Worm (Caenorhabditis elegans): ENCODE measurements around the gene Y39G8B.1.
A peak's percentile ranks its signal among the peaks of the same experiment; 100 is the strongest.

Gene Y39G8B.1

ce11 chrII:13991741-13992140 lies 18.1 kb upstream of the Y39G8B.1 start, which contains the start of gene Y39G8B.5:
Y39G8B.5 (minus strand) TSS chrII:13991841.
- TF ChIP-seq nhr-77 (tag; optimal IDR thresholded peaks at IDR 0.05) (no peak), unc-62 (GFP tag; optimal IDR thresholded peaks at IDR 0.05) (no peak), pqm-1 (tag; optimal IDR thresholded peaks at IDR 0.05) (no peak), eor-1 (tag; optimal IDR thresholded peaks at IDR 0.05) (no peak), elt-3 (tag; optimal IDR thresholded peaks at IDR 0.05) (no peak), nhr-28 (tag; optimal IDR thresholded peaks at IDR 0.05) (no peak), fos-1 (tag; optimal IDR thresholded peaks at IDR 0.05) (no peak), hmg-11 (tag; optimal IDR thresholded peaks at IDR 0.05) (no peak), nhr-25 (tag; optimal IDR thresholded peaks at IDR 0.05) (no peak), ceh-82 (tag; optimal IDR thresholded peaks at IDR 0.05) (no peak), nhr-237 (tag; optimal IDR thresholded peaks at IDR 0.05) (no peak), ceh-9 (tag; optimal IDR thresholded peaks at IDR 0.05) (no peak), nhr-43 (tag; optimal IDR thresholded peaks at IDR 0.05; ENCODE audit: poor library complexity, severe bottlenecking) (no peak), nhr-11 (tag; optimal IDR thresholded peaks at IDR 0.05) (no peak), elt-2 (tag; optimal IDR thresholded peaks at IDR 0.05) (no peak), nhr-76 (tag; optimal IDR thresholded peaks at IDR 0.05) (no peak), nhr-12 (tag; optimal IDR thresholded peaks at IDR 0.05) (no peak)

ce11 chrII:13984551-13984950 lies 10.9 kb upstream of the Y39G8B.1 start, which contains the start of gene sre-47:
sre-47 (minus strand) TSS chrII:13984651.
- TF ChIP-seq jun-1 (tag; optimal IDR thresholded peaks at IDR 0.05) (no peak), nhr-23 (tag; optimal IDR thresholded peaks at IDR 0.05) (no peak), ztf-11 (tag; optimal IDR thresholded peaks at IDR 0.05) (no peak), elt-3 (tag; optimal IDR thresholded peaks at IDR 0.05) (no peak)

- TF ChIP-seq elt-2 (tag; optimal IDR thresholded peaks at IDR 0.05) (peak; percentile 86), nhr-67 (tag; optimal IDR thresholded peaks at IDR 0.05) (no peak), lin-39 (tag; optimal IDR thresholded peaks at IDR 0.05) (no peak), ceh-9 (tag; optimal IDR thresholded peaks at IDR 0.05) (no peak), nhr-12 (tag; optimal IDR thresholded peaks at IDR 0.05) (no peak), fkh-10 (GFP tag; optimal IDR thresholded peaks at IDR 0.05) (no peak), ceh-16 (tag; optimal IDR thresholded peaks at IDR 0.05) (no peak), nfya-1 (tag; optimal IDR thresholded peaks at IDR 0.05; ENCODE audit: insufficient read depth) (no peak), pqm-1 (tag; optimal IDR thresholded peaks at IDR 0.05) (peak; percentile 78), nhr-25 (tag; optimal IDR thresholded peaks at IDR 0.05) (no peak), nhr-76 (tag; optimal IDR thresholded peaks at IDR 0.05) (no peak), ama-1 (optimal IDR thresholded peaks at IDR 0.05) (no peak), egl-5 (tag; optimal IDR thresholded peaks at IDR 0.05) (no peak), nhr-77 (tag; optimal IDR thresholded peaks at IDR 0.05) (no peak), mml-1 (tag; optimal IDR thresholded peaks at IDR 0.05) (no peak), nhr-11 (tag; optimal IDR thresholded peaks at IDR 0.05) (no peak)
Observed at ce11 chrII:13982923-13983322, 9.3 kb upstream of the Y39G8B.1 start, which contains the start of the genes Y39G8B.13 and Y39G8B.10. Y39G8B.13 (minus strand) TSS chrII:13983047. Y39G8B.10 (minus strand) TSS chrII:13983115.

- no peak for TF ChIP-seq ceh-9 (tag; optimal IDR thresholded peaks at IDR 0.05)
- TF ChIP-seq lin-15B (tag; optimal IDR thresholded peaks at IDR 0.05) = no peak
- no peak for TF ChIP-seq nhr-77 (tag; optimal IDR thresholded peaks at IDR 0.05)
- TF ChIP-seq sea-2 (GFP tag; optimal IDR thresholded peaks at IDR 0.05) = no peak
- no peak for TF ChIP-seq nhr-76 (tag; optimal IDR thresholded peaks at IDR 0.05)
- no peak for TF ChIP-seq nhr-67 (tag; optimal IDR thresholded peaks at IDR 0.05)
- no peak for TF ChIP-seq daf-12 (tag; optimal IDR thresholded peaks at IDR 0.05)
Observed at ce11 chrII:13982247-13982646, 8.6 kb upstream of the Y39G8B.1 start.

ce11 chrII:13981819-13982218 lies 8.2 kb upstream of the Y39G8B.1 start:
- TF ChIP-seq jun-1 (tag; optimal IDR thresholded peaks at IDR 0.05) (no peak), aly-2 (tag; optimal IDR thresholded peaks at IDR 0.05) (no peak), pqm-1 (tag; optimal IDR thresholded peaks at IDR 0.05) (peak; percentile 53), skn-1 (tag; optimal IDR thresholded peaks at IDR 0.05) (peak; percentile 30), zag-1 (tag; optimal IDR thresholded peaks at IDR 0.05) (no peak), nhr-76 (tag; optimal IDR thresholded peaks at IDR 0.05) (no peak), elt-2 (tag; optimal IDR thresholded peaks at IDR 0.05) (peak; percentile 34), ceh-9 (tag; optimal IDR thresholded peaks at IDR 0.05) (no peak)
